Worm (Caenorhabditis elegans) whole organism, L4 larva: ENCODE measurements around the gene F07H5.13.

Experiments used
- ZK546.5 ChIP-seq, 2 experiments: sonication (generic microtip); optimal IDR thresholded peaks; 2 replicates each; lab custom pipeline; 2017; ENCODE audit warnings: missing biosample characterization in 2 of 2, missing genetic modification characterization in 2 of 2
- ceh-62 ChIP-seq: sonication (generic microtip); optimal IDR thresholded peaks from 2 replicates; lab custom pipeline; 2017; ENCODE audit warnings: missing biosample characterization, missing genetic modification characterization
- ces-1 ChIP-seq: fragments of 150-350 bp; sonication (generic microtip); optimal IDR thresholded peaks from 4 replicates; lab custom pipeline; 2014; ENCODE audit warnings: missing biosample characterization, missing genetic modification reagents, missing genetic modification characterization
- dmd-9 ChIP-seq: fragments of 200-800 bp; sonication (Bioruptor generic); IDR thresholded peaks from 2 replicates; pipeline ENCODE4 v1.3.6; 2022; ENCODE audit warnings: missing genetic modification reagents, missing genetic modification characterization, missing compliant biosample characterization
- jun-1 ChIP-seq: fragments of 150-350 bp; optimal IDR thresholded peaks from 2 replicates; lab custom pipeline; 2014; ENCODE audit warnings: missing biosample characterization, missing genetic modification reagents, missing genetic modification characterization
- lin-13 ChIP-seq: fragments of 150-350 bp; optimal IDR thresholded peaks from 2 replicates; lab custom pipeline; 2014; ENCODE audit warnings: missing biosample characterization, missing genetic modification reagents, missing genetic modification characterization
- mdl-1 ChIP-seq, 2 experiments: fragments of 150-350 bp in 1 of 2; sonication (generic microtip) in 1 of 2; optimal IDR thresholded peaks; 2 replicates each; lab custom pipeline; 2014 to 2017; ENCODE audit warnings: missing biosample characterization in 2 of 2, missing genetic modification characterization in 2 of 2
- snpc-4 ChIP-seq: fragments of 150-350 bp; optimal IDR thresholded peaks from 2 replicates; lab custom pipeline; 2014; ENCODE audit warnings: missing biosample characterization, missing genetic modification characterization

DNA sequence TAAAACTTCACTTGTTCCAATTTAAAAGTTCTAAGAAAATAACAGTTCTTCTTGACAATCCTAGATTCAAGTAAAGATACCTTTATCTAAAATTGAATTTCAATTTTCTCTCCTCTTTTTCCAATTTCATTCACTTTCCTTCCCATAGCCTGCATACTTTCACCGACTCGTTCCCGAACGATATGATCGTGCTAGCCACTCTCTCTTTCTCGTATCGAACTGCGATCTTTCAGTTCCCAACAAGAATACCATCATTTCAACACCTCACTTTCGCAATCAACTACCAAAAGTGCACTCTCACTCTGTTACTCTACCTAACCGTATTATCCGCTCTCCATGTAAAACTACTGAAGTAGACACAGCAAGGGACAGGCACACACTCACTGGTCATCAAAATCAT, 40.3 kb upstream of the F07H5.13 start:
- TF ChIP-seq ZK546.5 (tag; optimal IDR thresholded peaks at IDR 0.05; lab: Kevin White, UChicago) (no peak), lin-13 (GFP tag; lab: Kevin White, UChicago) (no peak), snpc-4 (tag; lab: Kevin White, UChicago) (no peak), ceh-62 (tag; lab: Kevin White, UChicago) (no peak), ces-1 (no peak), mdl-1 (tag; optimal IDR thresholded peaks at IDR 0.05; lab: Kevin White, UChicago) (no peak), dmd-9 (no peak), jun-1 (tag; lab: Kevin White, UChicago) (no peak)
